Worm (Caenorhabditis elegans) whole organism, L2 larva: ENCODE data around the gene ZC404.2.

ENCODE experiments used
- ama-1 ChIP-seq: fragments of 150-350 bp; optimal IDR thresholded peaks from 2 replicates; lab custom pipeline; 2018; ENCODE audit warnings: inconsistent platforms
- egl-27 ChIP-seq: sonication (generic microtip); optimal IDR thresholded peaks from 3 replicates; lab custom pipeline; 2017; ENCODE audit warnings: missing biosample characterization, missing genetic modification reagents, missing genetic modification characterization
- elt-3 ChIP-seq: sonication (generic microtip); optimal IDR thresholded peaks from 2 replicates; lab custom pipeline; 2017; ENCODE audit warnings: missing biosample characterization, missing genetic modification characterization
- mab-5 ChIP-seq: fragments of 150-350 bp; optimal IDR thresholded peaks from 2 replicates; lab custom pipeline; 2014; ENCODE audit warnings: missing biosample characterization, missing genetic modification characterization
- nhr-237 ChIP-seq: fragments of 150-350 bp; optimal IDR thresholded peaks from 2 replicates; lab custom pipeline; 2014; ENCODE audit warnings: missing biosample characterization, missing genetic modification characterization
- nhr-77 ChIP-seq: fragments of 150-350 bp; optimal IDR thresholded peaks from 2 replicates; lab custom pipeline; 2014; ENCODE audit warnings: missing biosample characterization, missing genetic modification characterization
- peb-1 ChIP-seq: fragments of 150-350 bp; optimal IDR thresholded peaks from 2 replicates; lab custom pipeline; 2014; ENCODE audit warnings: missing biosample characterization, missing genetic modification characterization
- unc-62 ChIP-seq: fragments of 150-350 bp; optimal IDR thresholded peaks from 2 replicates; lab custom pipeline; 2014; ENCODE audit warnings: missing biosample characterization, missing genetic modification reagents, missing genetic modification characterization
- ztf-1 ChIP-seq: fragments of 200-800 bp; sonication (Bioruptor generic); conservative IDR thresholded peaks from 2 replicates; pipeline ENCODE4 v1.3.6; 2022; ENCODE audit warnings: missing genetic modification characterization, missing compliant biosample characterization
- ztf-4 ChIP-seq: fragments of 150-350 bp; optimal IDR thresholded peaks from 2 replicates; lab custom pipeline; 2014; ENCODE audit warnings: missing biosample characterization, missing genetic modification characterization

ce11 chrV:6753257-6753656 lies 34.5 kb upstream of the ZC404.2 start:
- TF ChIP-seq elt-3 (tag; lab: Kevin White, UChicago) (no peak), ztf-4 (no peak), mab-5 (tag; lab: Kevin White, UChicago) (no peak), peb-1 (tag; lab: Kevin White, UChicago) (no peak), ztf-1 (GFP tag; lab: Robert Waterston, UW) (no peak), nhr-237 (tag; lab: Kevin White, UChicago) (no peak), ama-1 (lab: Kevin White, UChicago) (no peak), nhr-77 (no peak), unc-62 (GFP tag; lab: Kevin White, UChicago) (no peak), egl-27 (tag; lab: Kevin White, UChicago) (no peak)
